Worm (Caenorhabditis elegans) whole organism, L2 larva: Measurements from ENCODE around the gene pos-1.

Experiments used
- ZK546.5 ChIP-seq: sonication (generic microtip); optimal IDR thresholded peaks from 2 replicates; lab custom pipeline; 2017; ENCODE audit warnings: missing biosample characterization, missing genetic modification characterization
- alr-1 ChIP-seq: fragments of 150-350 bp; optimal IDR thresholded peaks from 2 replicates; lab custom pipeline; 2014; ENCODE audit warnings: missing biosample characterization, missing genetic modification characterization
- aly-2 ChIP-seq: fragments of 150-350 bp; optimal IDR thresholded peaks from 2 replicates; lab custom pipeline; 2014; ENCODE audit warnings: missing biosample characterization, missing genetic modification characterization
- ama-1 ChIP-seq: fragments of 150-350 bp; optimal IDR thresholded peaks from 2 replicates; lab custom pipeline; 2018; ENCODE audit warnings: inconsistent platforms
- blmp-1 ChIP-seq: sonication (generic microtip); optimal IDR thresholded peaks from 2 replicates; lab custom pipeline; 2017; ENCODE audit warnings: missing genetic modification characterization, mild to moderate bottlenecking, missing compliant biosample characterization, antibody characterized with exemption, moderate library complexity; ENCODE audit not compliant: insufficient read depth
- ceh-82 ChIP-seq: fragments of 150-350 bp; optimal IDR thresholded peaks from 2 replicates; lab custom pipeline; 2014; ENCODE audit warnings: missing biosample characterization, missing genetic modification characterization
- crh-2 ChIP-seq: sonication (generic microtip); optimal IDR thresholded peaks from 2 replicates; lab custom pipeline; 2017; ENCODE audit warnings: missing biosample characterization, missing genetic modification characterization
- dmd-4 ChIP-seq: sonication (generic microtip); optimal IDR thresholded peaks from 2 replicates; lab custom pipeline; 2017; ENCODE audit warnings: missing biosample characterization, missing genetic modification characterization
- egl-27 ChIP-seq: sonication (generic microtip); optimal IDR thresholded peaks from 3 replicates; lab custom pipeline; 2017; ENCODE audit warnings: missing biosample characterization, missing genetic modification reagents, missing genetic modification characterization
- fos-1 ChIP-seq: fragments of 150-350 bp; optimal IDR thresholded peaks from 2 replicates; lab custom pipeline; 2014; ENCODE audit warnings: missing biosample characterization, missing genetic modification characterization
- gmeb-1 ChIP-seq: fragments of 150-350 bp; optimal IDR thresholded peaks from 2 replicates; lab custom pipeline; 2014; ENCODE audit warnings: missing biosample characterization, missing genetic modification characterization
- lin-11 ChIP-seq: fragments of 150-350 bp; sonication (generic microtip); optimal IDR thresholded peaks from 2 replicates; lab custom pipeline; 2014; ENCODE audit warnings: missing biosample characterization, missing genetic modification characterization, inconsistent platforms, mixed read lengths
- lin-13 ChIP-seq: fragments of 150-350 bp; optimal IDR thresholded peaks from 2 replicates; lab custom pipeline; 2014; ENCODE audit warnings: missing biosample characterization, missing genetic modification reagents, missing genetic modification characterization
- lin-39 ChIP-seq: fragments of 150-350 bp; optimal IDR thresholded peaks from 2 replicates; lab custom pipeline; 2014; ENCODE audit warnings: missing biosample characterization, missing genetic modification reagents, missing genetic modification characterization
- lsy-2 ChIP-seq, 2 experiments: fragments of 150-350 bp in 1 of 2; sonication (generic microtip) in 1 of 2; optimal IDR thresholded peaks; 2 replicates each; lab custom pipeline; 2014 to 2017; ENCODE audit warnings: missing biosample characterization in 2 of 2, missing genetic modification characterization in 2 of 2
- mab-5 ChIP-seq: fragments of 150-350 bp; optimal IDR thresholded peaks from 2 replicates; lab custom pipeline; 2014; ENCODE audit warnings: missing biosample characterization, missing genetic modification characterization
- mbf-1 ChIP-seq: sonication (generic microtip); optimal IDR thresholded peaks from 2 replicates; lab custom pipeline; 2017; ENCODE audit warnings: missing biosample characterization, missing genetic modification characterization
- mdl-1 ChIP-seq, 2 experiments: fragments of 150-350 bp in 1 of 2; sonication (generic microtip) in 1 of 2; optimal IDR thresholded peaks; 2 replicates each; lab custom pipeline; 2017; ENCODE audit warnings: missing biosample characterization in 2 of 2, missing genetic modification characterization in 2 of 2
- nhr-10 ChIP-seq: sonication (generic microtip); optimal IDR thresholded peaks from 2 replicates; lab custom pipeline; 2017; ENCODE audit warnings: missing biosample characterization, missing genetic modification characterization
- nhr-12 ChIP-seq: fragments of 150-350 bp; optimal IDR thresholded peaks from 2 replicates; lab custom pipeline; 2014; ENCODE audit warnings: missing biosample characterization, missing genetic modification characterization
- nhr-129 ChIP-seq: fragments of 150-350 bp; optimal IDR thresholded peaks from 2 replicates; lab custom pipeline; 2014; ENCODE audit warnings: missing biosample characterization, missing genetic modification characterization
- nhr-21 ChIP-seq: fragments of 150-350 bp; optimal IDR thresholded peaks from 2 replicates; lab custom pipeline; 2014; ENCODE audit warnings: missing biosample characterization, missing genetic modification characterization
- nhr-23 ChIP-seq: fragments of 150-350 bp; optimal IDR thresholded peaks from 2 replicates; lab custom pipeline; 2014; ENCODE audit warnings: missing biosample characterization, missing genetic modification reagents, missing genetic modification characterization
- nhr-237 ChIP-seq: fragments of 150-350 bp; optimal IDR thresholded peaks from 2 replicates; lab custom pipeline; 2014; ENCODE audit warnings: missing biosample characterization, missing genetic modification characterization
- nhr-25 ChIP-seq: fragments of 150-350 bp; sonication (generic microtip); optimal IDR thresholded peaks from 3 replicates; lab custom pipeline; 2014; ENCODE audit warnings: missing biosample characterization, missing genetic modification characterization
- nhr-6 ChIP-seq: fragments of 150-350 bp; optimal IDR thresholded peaks from 2 replicates; lab custom pipeline; 2014; ENCODE audit warnings: missing biosample characterization, missing genetic modification characterization
- peb-1 ChIP-seq: fragments of 150-350 bp; optimal IDR thresholded peaks from 2 replicates; lab custom pipeline; 2014; ENCODE audit warnings: missing biosample characterization, missing genetic modification characterization
- sem-4 ChIP-seq: fragments of 150-350 bp; optimal IDR thresholded peaks from 2 replicates; lab custom pipeline; 2014; ENCODE audit warnings: missing biosample characterization, missing genetic modification reagents, missing genetic modification characterization
- skn-1 ChIP-seq: sonication (generic microtip); optimal IDR thresholded peaks from 2 replicates; lab custom pipeline; 2017; ENCODE audit warnings: missing biosample characterization, missing genetic modification characterization
- sma-9 ChIP-seq, 2 experiments: fragments of 150-350 bp in 1 of 2; sonication (generic microtip) in 1 of 2; optimal IDR thresholded peaks; 2 replicates each; lab custom pipeline; 2014 to 2016; ENCODE audit warnings: missing genetic modification characterization in 2 of 2, mild to moderate bottlenecking in 1 of 2, missing biosample characterization in 1 of 2, missing compliant biosample characterization in 1 of 2, missing genetic modification reagents in 1 of 2, moderate library complexity in 1 of 2
- unc-39 ChIP-seq: fragments of 150-350 bp; optimal IDR thresholded peaks from 2 replicates; lab custom pipeline; 2014; ENCODE audit warnings: missing biosample characterization, missing genetic modification characterization
- unc-55 ChIP-seq: fragments of 150-350 bp; sonication (generic microtip); optimal IDR thresholded peaks from 3 replicates; lab custom pipeline; 2014; ENCODE audit warnings: missing biosample characterization, missing genetic modification reagents, missing genetic modification characterization
- zag-1 ChIP-seq: fragments of 150-350 bp; optimal IDR thresholded peaks from 2 replicates; lab custom pipeline; 2014; ENCODE audit warnings: missing biosample characterization, missing genetic modification characterization
- ztf-1 ChIP-seq: fragments of 200-800 bp; sonication (Bioruptor generic); conservative IDR thresholded peaks from 2 replicates; pipeline ENCODE4 v1.3.6; 2022; ENCODE audit warnings: missing genetic modification characterization, missing compliant biosample characterization
- ztf-11 ChIP-seq: sonication (generic microtip); optimal IDR thresholded peaks from 2 replicates; lab custom pipeline; 2017; ENCODE audit warnings: missing biosample characterization, missing genetic modification characterization
- ztf-4 ChIP-seq: fragments of 150-350 bp; optimal IDR thresholded peaks from 2 replicates; lab custom pipeline; 2014; ENCODE audit warnings: missing biosample characterization, missing genetic modification characterization

pos-1 gene

ce11 chrV:8414036-8414728 is at the start of gene pos-1:
pos-1 (plus strand) TSS chrV:8414086.
- TF ChIP-seq blmp-1 (tag; lab: Kevin White, UChicago): no peak
- TF ChIP-seq gmeb-1 (tag; lab: Kevin White, UChicago): no peak
- no peak for TF ChIP-seq dmd-4
- no peak for TF ChIP-seq fos-1 (tag; lab: Kevin White, UChicago)
- TF ChIP-seq nhr-12 (tag; lab: Kevin White, UChicago): no peak
- no peak for TF ChIP-seq ztf-4 (tag; lab: Kevin White, UChicago)
- TF ChIP-seq nhr-237 (tag; lab: Kevin White, UChicago): no peak
- no peak for TF ChIP-seq zag-1 (tag; lab: Kevin White, UChicago)
- no peak for TF ChIP-seq sem-4 (tag; lab: Kevin White, UChicago)
- TF ChIP-seq nhr-23 (tag; lab: Kevin White, UChicago): no peak
- TF ChIP-seq lin-39 (tag; lab: Kevin White, UChicago): no peak
- TF ChIP-seq peb-1 (tag; lab: Kevin White, UChicago): no peak

ce11 chrV:8370705-8371104 is 43.2 kb upstream of the pos-1 start, which contains the start of gene gpa-2:
gpa-2 (plus strand) TSS chrV:8371005.
- TF ChIP-seq lin-11 (no peak), alr-1 (tag; lab: Kevin White, UChicago) (no peak), sma-9 (GFP tag; optimal IDR thresholded peaks at IDR 0.05; lab: Kevin White, UChicago) (no peak), sma-9 (tag; optimal IDR thresholded peaks at IDR 0.05; lab: Kevin White, UChicago) (no peak), nhr-21 (tag; lab: Kevin White, UChicago) (no peak), nhr-23 (tag; lab: Kevin White, UChicago) (no peak), ceh-82 (tag; lab: Kevin White, UChicago) (no peak), peb-1 (tag; lab: Kevin White, UChicago) (no peak), lsy-2 (tag; optimal IDR thresholded peaks at IDR 0.05; lab: Kevin White, UChicago) (no peak), nhr-10 (tag; lab: Kevin White, UChicago) (no peak), aly-2 (tag; lab: Kevin White, UChicago) (no peak), nhr-129 (tag; lab: Kevin White, UChicago) (no peak), ama-1 (lab: Kevin White, UChicago) (no peak), gmeb-1 (tag; lab: Kevin White, UChicago) (no peak), mab-5 (no peak), unc-39 (no peak), nhr-6 (tag; lab: Kevin White, UChicago) (no peak), lin-13 (GFP tag; lab: Kevin White, UChicago) (no peak), mbf-1 (tag; lab: Kevin White, UChicago) (no peak)

- TF ChIP-seq ztf-1: no peak
- no peak for TF ChIP-seq nhr-25 (tag; lab: Kevin White, UChicago)
- TF ChIP-seq skn-1 (tag; lab: Kevin White, UChicago): no peak
- TF ChIP-seq sem-4 (tag; lab: Kevin White, UChicago): no peak
- TF ChIP-seq nhr-6 (tag; lab: Kevin White, UChicago): no peak
- no peak for TF ChIP-seq mdl-1 (tag; optimal IDR thresholded peaks at IDR 0.05; lab: Kevin White, UChicago)
- TF ChIP-seq sma-9 (GFP tag; optimal IDR thresholded peaks at IDR 0.05; lab: Kevin White, UChicago): no peak
- TF ChIP-seq sma-9 (tag; optimal IDR thresholded peaks at IDR 0.05; lab: Kevin White, UChicago): no peak
- no peak for TF ChIP-seq egl-27 (tag; lab: Kevin White, UChicago)
- no peak for TF ChIP-seq ama-1 (lab: Kevin White, UChicago)
- no peak for TF ChIP-seq ceh-82 (tag; lab: Kevin White, UChicago)
- no peak for TF ChIP-seq unc-55 (GFP tag; lab: Kevin White, UChicago)
- no peak for TF ChIP-seq crh-2 (tag; lab: Kevin White, UChicago)
- no peak for TF ChIP-seq nhr-129 (tag; lab: Kevin White, UChicago)
Measured at ce11 chrV:8375419-8375818, 38.5 kb upstream of the pos-1 start, which contains the start of gene F38E1.10. F38E1.10 (minus strand) TSS chrV:8375519.

- TF ChIP-seq aly-2 (tag; lab: Kevin White, UChicago): no peak
- TF ChIP-seq ztf-11 (tag; lab: Kevin White, UChicago): no peak
- no peak for TF ChIP-seq crh-2 (tag; lab: Kevin White, UChicago)
- TF ChIP-seq dmd-4: no peak
- no peak for TF ChIP-seq ZK546.5 (tag; lab: Kevin White, UChicago)
- no peak for TF ChIP-seq lin-13 (GFP tag; lab: Kevin White, UChicago)
- TF ChIP-seq, all 48 proteins: peak for 0
Measured at ce11 chrV:8375849-8376248, 38.0 kb upstream of the pos-1 start, which contains the start of gene F38E1.3. F38E1.3 (plus strand) TSS chrV:8376149.
